Worm (Caenorhabditis elegans) whole organism, early embryonic: ENCODE data around the gene ugt-24.

ENCODE experiments used
- aly-1 ChIP-seq: sonication (generic microtip); optimal IDR thresholded peaks from 2 replicates; lab custom pipeline; 2016; ENCODE audit warnings: missing genetic modification characterization, missing compliant biosample characterization
- ama-1 ChIP-seq: fragments of 150-350 bp; optimal IDR thresholded peaks from 2 replicates; lab custom pipeline; 2014
- ceh-13 ChIP-seq: fragments of 200-800 bp; sonication (Bioruptor generic); optimal IDR thresholded peaks from 2 replicates; lab custom pipeline; 2018; ENCODE audit warnings: mild to moderate bottlenecking, missing genetic modification characterization, missing compliant biosample characterization
- ceh-36 ChIP-seq: sonication (generic microtip); optimal IDR thresholded peaks from 2 replicates; lab custom pipeline; 2016; ENCODE audit warnings: missing genetic modification characterization, inconsistent platforms, missing compliant biosample characterization
- flt-1 ChIP-seq: fragments of 200-800 bp; sonication (Bioruptor generic); IDR thresholded peaks from 2 replicates; pipeline ENCODE4 v1.3.6; 2022; ENCODE audit warnings: missing genetic modification characterization, missing compliant biosample characterization
- hmbx-1 ChIP-seq: sonication (generic microtip); optimal IDR thresholded peaks from 2 replicates; lab custom pipeline; 2016; ENCODE audit warnings: mild to moderate bottlenecking, missing genetic modification characterization, missing compliant biosample characterization
- hmg-4 ChIP-seq: fragments of 200-800 bp; sonication (Bioruptor generic); optimal IDR thresholded peaks from 2 replicates; lab custom pipeline; 2018; ENCODE audit warnings: mild to moderate bottlenecking, missing genetic modification characterization, missing compliant biosample characterization
- hnd-1 ChIP-seq: sonication (generic microtip); optimal IDR thresholded peaks from 2 replicates; lab custom pipeline; 2016; ENCODE audit warnings: missing genetic modification characterization, missing compliant biosample characterization
- sea-1 ChIP-seq: fragments of 200-800 bp; sonication (Bioruptor generic); conservative IDR thresholded peaks from 2 replicates; pipeline ENCODE4 v1.3.6; 2022; ENCODE audit warnings: missing genetic modification characterization, missing compliant biosample characterization
- tbx-37 ChIP-seq: fragments of 200-800 bp; sonication (Bioruptor generic); conservative IDR thresholded peaks from 2 replicates; pipeline ENCODE4 v1.3.6; 2022; ENCODE audit warnings: missing genetic modification reagents, missing genetic modification characterization, missing compliant biosample characterization
- tra-4 ChIP-seq: sonication (generic microtip); optimal IDR thresholded peaks from 2 replicates; lab custom pipeline; 2017; ENCODE audit warnings: missing genetic modification characterization, missing compliant biosample characterization

DNA sequence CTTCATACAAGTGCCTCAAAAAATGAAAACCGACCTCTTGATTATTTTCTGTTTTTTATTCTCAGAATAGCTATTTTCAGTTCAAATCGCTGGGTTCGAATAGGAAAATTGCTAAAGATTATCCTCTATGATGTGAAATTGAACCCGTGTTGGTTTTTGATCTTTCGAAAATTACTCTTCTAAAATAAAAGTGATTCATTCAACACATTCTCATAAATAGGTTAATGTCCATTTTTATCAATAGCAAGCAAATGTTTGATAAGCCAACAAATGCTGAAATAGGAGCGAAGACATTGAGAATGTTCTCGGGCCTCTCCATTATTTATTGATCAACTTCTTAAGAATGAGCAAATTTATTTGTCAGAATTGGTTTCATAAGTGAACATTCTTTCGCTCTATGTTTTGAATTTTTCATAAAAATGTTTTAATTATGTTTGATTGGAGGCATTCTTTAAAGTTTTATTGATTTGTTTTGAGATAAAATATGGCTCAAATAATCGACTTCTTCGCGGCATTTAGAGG is 22.3 kb upstream of the ugt-24 start, which contains the start of gene F58F9.3:
- TF ChIP-seq sea-1 (no peak), ceh-36 (no peak), ama-1 (lab: Kevin White, UChicago) (no peak), hmbx-1 (no peak), flt-1 (no peak), hmg-4 (GFP tag; lab: Kevin White, UChicago) (no peak), tra-4 (tag; lab: Kevin White, UChicago) (no peak), tbx-37 (GFP tag; lab: Robert Waterston, UW) (no peak), aly-1 (tag; lab: Kevin White, UChicago) (no peak), hnd-1 (tag; lab: Kevin White, UChicago) (no peak), ceh-13 (GFP tag; lab: Kevin White, UChicago) (no peak)
